Worm (Caenorhabditis elegans) whole organism, late embryonic: ENCODE measurements around the gene mtq-2.

Experiments used
- Y22D7AL.16 ChIP-seq: sonication (generic microtip); optimal IDR thresholded peaks from 2 replicates; lab custom pipeline; 2016; ENCODE audit warnings: missing genetic modification characterization, missing compliant biosample characterization
- ceh-9 ChIP-seq: sonication (generic microtip); optimal IDR thresholded peaks from 2 replicates; lab custom pipeline; 2016; ENCODE audit warnings: mild to moderate bottlenecking, missing genetic modification characterization, inconsistent platforms, missing compliant biosample characterization
- eyg-1 ChIP-seq: sonication (generic microtip); optimal IDR thresholded peaks from 2 replicates; lab custom pipeline; 2016; ENCODE audit warnings: missing genotype, missing genetic modification characterization, missing compliant biosample characterization
- nhr-11 ChIP-seq: fragments of 150-350 bp; optimal IDR thresholded peaks from 2 replicates; lab custom pipeline; 2014; ENCODE audit warnings: missing biosample characterization, missing genetic modification characterization
- pha-4 ChIP-seq: fragments of 150-350 bp; optimal IDR thresholded peaks from 2 replicates; lab custom pipeline; 2018; ENCODE audit warnings: missing biosample characterization, missing genetic modification reagents, missing genetic modification characterization
- pqm-1 ChIP-seq: sonication (generic microtip); optimal IDR thresholded peaks from 2 replicates; lab custom pipeline; 2016; ENCODE audit warnings: missing genetic modification characterization, missing compliant biosample characterization
- ref-2 ChIP-seq: sonication (generic microtip); optimal IDR thresholded peaks from 2 replicates; lab custom pipeline; 2016; ENCODE audit warnings: missing genetic modification characterization, missing compliant biosample characterization
- rnt-1 ChIP-seq: sonication (generic microtip); optimal IDR thresholded peaks from 2 replicates; lab custom pipeline; 2016; ENCODE audit warnings: missing genetic modification characterization, missing compliant biosample characterization
- sdc-2 ChIP-seq: sonication (generic microtip); optimal IDR thresholded peaks from 2 replicates; lab custom pipeline; 2016; ENCODE audit warnings: missing genotype, missing genetic modification characterization, missing compliant biosample characterization
- zip-5 ChIP-seq: sonication (generic microtip); optimal IDR thresholded peaks from 2 replicates; lab custom pipeline; 2016; ENCODE audit warnings: missing genetic modification characterization, missing compliant biosample characterization

DNA sequence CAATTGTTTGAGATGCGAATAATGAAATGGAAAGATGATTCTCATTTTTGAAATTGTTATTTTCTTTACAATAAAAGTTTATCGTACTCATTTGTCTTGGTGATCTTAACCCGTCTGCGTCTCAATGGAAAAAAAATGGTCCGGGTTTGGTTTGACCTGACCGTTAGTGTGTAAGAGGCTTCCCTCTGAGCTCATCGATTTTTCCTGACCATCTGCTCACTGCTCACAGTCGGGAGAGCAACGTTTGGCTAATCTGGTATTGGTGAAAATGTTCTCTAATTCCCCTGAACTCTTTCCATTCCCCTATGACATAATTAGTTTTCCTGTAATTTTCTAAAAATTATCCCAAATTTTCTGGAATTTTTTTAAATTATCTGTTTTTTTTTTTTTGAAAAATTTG, 50.4 kb downstream of the mtq-2 start:
- TF ChIP-seq eyg-1 (tag; lab: Kevin White, UChicago) (no peak), sdc-2 (no peak), pha-4 (no peak), Y22D7AL.16 (tag; lab: Kevin White, UChicago) (no peak), pqm-1 (tag; lab: Kevin White, UChicago) (no peak), nhr-11 (tag; lab: Kevin White, UChicago) (no peak), ref-2 (tag; lab: Kevin White, UChicago) (no peak), ceh-9 (tag; lab: Kevin White, UChicago) (no peak), zip-5 (tag; lab: Kevin White, UChicago) (no peak), rnt-1 (no peak)
